Worm (Caenorhabditis elegans) whole organism, midembryonic: Measurements from ENCODE around the gene paqr-1.

ENCODE experiments used
- T22C8.4 ChIP-seq: fragments of 200-800 bp; sonication (Bioruptor generic); IDR thresholded peaks from 2 replicates; pipeline ENCODE4 v1.3.6; 2022; ENCODE audit warnings: missing genetic modification characterization, missing compliant biosample characterization
- cog-1 ChIP-seq: sonication (generic microtip); optimal IDR thresholded peaks from 2 replicates; lab custom pipeline; 2016; ENCODE audit warnings: missing genetic modification characterization, missing compliant biosample characterization
- flt-1 ChIP-seq: fragments of 200-800 bp; sonication (Bioruptor generic); IDR thresholded peaks from 2 replicates; pipeline ENCODE4 v1.3.6; 2022; ENCODE audit warnings: missing genetic modification characterization, missing compliant biosample characterization
- klf-2 ChIP-seq: fragments of 200-800 bp; sonication (Bioruptor generic); conservative IDR thresholded peaks from 2 replicates; pipeline ENCODE4 v1.3.6; 2022; ENCODE audit warnings: missing genetic modification reagents, missing genetic modification characterization, missing compliant biosample characterization
- med-1 ChIP-seq: sonication (generic microtip); optimal IDR thresholded peaks from 2 replicates; lab custom pipeline; 2017; ENCODE audit warnings: missing genetic modification characterization, mild to moderate bottlenecking, missing compliant biosample characterization, antibody characterized with exemption, missing genetic modification reagents; ENCODE audit not compliant: insufficient read depth
- ref-1 ChIP-seq: fragments of 200-800 bp; sonication (Bioruptor generic); conservative IDR thresholded peaks from 2 replicates; pipeline ENCODE4 v1.3.6; 2022; ENCODE audit warnings: missing genetic modification reagents, missing genetic modification characterization, missing compliant biosample characterization
- tab-1 ChIP-seq: fragments of 200-800 bp; sonication (Bioruptor generic); IDR thresholded peaks from 2 replicates; pipeline ENCODE4 v1.3.6; 2022; ENCODE audit warnings: missing genetic modification characterization, missing compliant biosample characterization
- ztf-23 ChIP-seq: fragments of 200-800 bp; sonication (Bioruptor generic); IDR thresholded peaks from 2 replicates; pipeline ENCODE4 v1.3.6; 2022; ENCODE audit warnings: missing genetic modification reagents, missing genetic modification characterization, missing compliant biosample characterization
- ztf-29 ChIP-seq: fragments of 200-800 bp; sonication (Bioruptor generic); IDR thresholded peaks from 2 replicates; pipeline ENCODE4 v1.3.6; 2022; ENCODE audit warnings: missing genetic modification reagents, missing genetic modification characterization, missing compliant biosample characterization

The paqr-1 gene

DNA sequence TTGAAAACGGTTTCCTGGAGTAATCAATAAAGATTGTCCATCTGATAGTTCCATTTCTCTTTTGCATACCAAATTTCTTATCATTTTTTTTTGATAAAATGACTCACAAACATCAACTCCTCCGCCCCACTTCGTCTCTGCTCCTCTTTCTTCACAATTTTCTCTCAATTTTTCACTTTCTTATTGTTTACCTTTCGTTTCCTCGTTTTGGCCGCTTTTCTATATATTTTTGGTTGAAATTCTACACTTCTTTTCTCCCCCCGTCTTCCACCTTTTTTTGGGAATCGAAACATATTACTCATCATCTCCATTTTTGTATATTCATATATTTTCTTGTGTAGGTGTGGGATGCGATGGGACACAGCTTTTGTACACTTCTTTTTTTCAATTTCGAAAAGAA is 52.5 kb downstream of the paqr-1 start:
- no peak for TF ChIP-seq klf-2
- TF ChIP-seq ref-1 (GFP tag; lab: Robert Waterston, UW) = no peak
- TF ChIP-seq tab-1 = no peak
- no peak for TF ChIP-seq ztf-29 (GFP tag; lab: Robert Waterston, UW)
- no peak for TF ChIP-seq ztf-23
- TF ChIP-seq med-1 (GFP tag; lab: Kevin White, UChicago) = no peak
- no peak for TF ChIP-seq T22C8.4
- no peak for TF ChIP-seq cog-1 (tag; lab: Kevin White, UChicago)
- no peak for TF ChIP-seq flt-1 (GFP tag; lab: Robert Waterston, UW)
